Fruit fly (Drosophila melanogaster) whole organism, embryonic: Measurements from ENCODE around the gene CG7512.

Source experiments
- ATbp ChIP-seq: fragments of 200-800 bp; sonication (Bioruptor generic); optimal IDR thresholded peaks from 2 replicates; lab custom pipeline; 2017; ENCODE audit warnings: missing biosample characterization, mild to moderate bottlenecking, missing genetic modification characterization, missing genetic modification reagents
- B-H1 ChIP-seq: fragments of 200-800 bp; sonication (Bioruptor generic); IDR thresholded peaks from 3 replicates; pipeline ENCODE4 v1.3.6; 2022; ENCODE audit warnings: missing biosample characterization, missing genetic modification characterization
- CG10147 ChIP-seq: fragments of 200-800 bp; sonication (Bioruptor generic); optimal IDR thresholded peaks from 2 replicates; lab custom pipeline; 2019; ENCODE audit warnings: missing biosample characterization, mild to moderate bottlenecking, missing genetic modification characterization, moderate library complexity
- CG12219 ChIP-seq: fragments of 200-800 bp; sonication (Bioruptor generic); optimal IDR thresholded peaks from 3 replicates; lab custom pipeline; 2018; ENCODE audit warnings: missing biosample characterization, mild to moderate bottlenecking, missing genetic modification characterization
- CG15696 ChIP-seq: fragments of 200-800 bp; sonication (Bioruptor generic); optimal IDR thresholded peaks from 2 replicates; lab custom pipeline; 2019; ENCODE audit warnings: missing biosample characterization, mild to moderate bottlenecking, missing genetic modification characterization, moderate library complexity
- CG17359 ChIP-seq: fragments of 200-800 bp; sonication (Bioruptor generic); optimal IDR thresholded peaks from 3 replicates; lab custom pipeline; 2018; ENCODE audit warnings: missing biosample characterization, mild to moderate bottlenecking, missing genetic modification characterization, moderate library complexity
- CG18262 ChIP-seq: fragments of 200-800 bp; optimal IDR thresholded peaks from 3 replicates; lab custom pipeline; 2019; ENCODE audit warnings: missing biosample characterization, mild to moderate bottlenecking, missing genetic modification characterization, moderate library complexity
- CG18619 ChIP-seq: fragments of 200-800 bp; sonication (Bioruptor generic); optimal IDR thresholded peaks from 3 replicates; lab custom pipeline; 2017; ENCODE audit warnings: missing biosample characterization, mild to moderate bottlenecking, missing genetic modification characterization
- CG3065 ChIP-seq: fragments of 200-800 bp; sonication (Bioruptor generic); optimal IDR thresholded peaks from 2 replicates; lab custom pipeline; 2016; ENCODE audit warnings: missing biosample characterization, missing genetic modification characterization
- CG31441 ChIP-seq: fragments of 200-800 bp; sonication (Bioruptor generic); IDR thresholded peaks from 2 replicates; pipeline ENCODE4 v1.3.6; 2022; ENCODE audit warnings: missing biosample characterization, missing genetic modification characterization
- CG3847 ChIP-seq: fragments of 200-800 bp; sonication (Bioruptor generic); IDR thresholded peaks from 2 replicates; pipeline ENCODE4 v1.3.6; 2022; ENCODE audit warnings: missing biosample characterization, missing genetic modification characterization
- CG7786 ChIP-seq: fragments of 200-800 bp; sonication (Bioruptor generic); optimal IDR thresholded peaks from 2 replicates; lab custom pipeline; 2016; ENCODE audit warnings: missing biosample characterization, missing genetic modification characterization
- CG8388 ChIP-seq: fragments of 200-800 bp; sonication (Bioruptor generic); optimal IDR thresholded peaks from 2 replicates; lab custom pipeline; 2019; ENCODE audit warnings: missing biosample characterization, mild to moderate bottlenecking, missing genetic modification characterization, moderate library complexity
- D19A ChIP-seq: fragments of 200-800 bp; optimal IDR thresholded peaks from 3 replicates; lab custom pipeline; 2019; ENCODE audit warnings: missing biosample characterization, mild to moderate bottlenecking, missing genetic modification characterization, moderate library complexity
- Dip2 ChIP-seq: fragments of 200-800 bp; sonication (Bioruptor generic); IDR thresholded peaks from 2 replicates; pipeline ENCODE4 v1.3.6; 2022; ENCODE audit warnings: missing biosample characterization, missing genetic modification characterization
- Dll ChIP-seq: fragments of 200-800 bp; sonication (Bioruptor generic); IDR thresholded peaks from 4 replicates; pipeline ENCODE4 v1.3.6; 2022; ENCODE audit warnings: missing biosample characterization, missing genetic modification characterization; ENCODE audit not compliant: partially characterized antibody
- Dp ChIP-seq: fragments of 200-800 bp; sonication (Bioruptor generic); optimal IDR thresholded peaks from 2 replicates; lab custom pipeline; 2018; ENCODE audit warnings: missing biosample characterization, mild to moderate bottlenecking, missing genetic modification characterization, moderate library complexity
- HLH4C ChIP-seq: fragments of 200-800 bp; sonication (Bioruptor generic); IDR thresholded peaks from 3 replicates; pipeline ENCODE4 v1.3.6; 2022; ENCODE audit warnings: missing biosample characterization, missing genetic modification characterization; ENCODE audit not compliant: partially characterized antibody
- Hr51 ChIP-seq, 2 experiments: fragments of 200-800 bp; sonication (Bioruptor generic); optimal IDR thresholded peaks; 2 replicates in 1 of 2; 3 replicates in 1 of 2; lab custom pipeline; 2016 to 2018; ENCODE audit warnings: missing biosample characterization in 2 of 2, missing genetic modification characterization in 2 of 2, mild to moderate bottlenecking in 1 of 2, moderate library complexity in 1 of 2
- Lim3 ChIP-seq: fragments of 200-800 bp; sonication (Bioruptor generic); IDR thresholded peaks from 2 replicates; pipeline ENCODE4 v1.3.6; 2022; ENCODE audit warnings: missing biosample characterization, missing genetic modification characterization
- Meics ChIP-seq: fragments of 200-800 bp; sonication (Bioruptor generic); optimal IDR thresholded peaks from 2 replicates; lab custom pipeline; 2017; ENCODE audit warnings: missing biosample characterization, mild to moderate bottlenecking, missing genetic modification characterization
- NfI ChIP-seq: fragments of 200-800 bp; sonication (Bioruptor generic); optimal IDR thresholded peaks from 3 replicates; lab custom pipeline; 2018; ENCODE audit warnings: missing biosample characterization, mild to moderate bottlenecking, missing genetic modification characterization, moderate library complexity
- Oli ChIP-seq: fragments of 200-800 bp; sonication (Bioruptor generic); optimal IDR thresholded peaks from 2 replicates; lab custom pipeline; 2018; ENCODE audit warnings: missing biosample characterization, mild to moderate bottlenecking, missing genetic modification characterization, moderate library complexity
- Pdp1 ChIP-seq, 2 experiments: fragments of 200-800 bp; sonication (Bioruptor generic); optimal IDR thresholded peaks; 3 replicates each; lab custom pipeline; 2016; ENCODE audit warnings: missing biosample characterization in 2 of 2, missing genetic modification characterization in 2 of 2, mild to moderate bottlenecking in 1 of 2, moderate library complexity in 1 of 2
- Xrp1 ChIP-seq: fragments of 200-800 bp; sonication (Bioruptor generic); IDR thresholded peaks from 2 replicates; pipeline ENCODE4 v1.3.6; 2022; ENCODE audit warnings: missing biosample characterization, missing genetic modification characterization
- ash1 ChIP-seq: fragments of 200-800 bp; sonication (Bioruptor generic); optimal IDR thresholded peaks from 2 replicates; lab custom pipeline; 2018; ENCODE audit warnings: missing biosample characterization, mild to moderate bottlenecking, missing genetic modification characterization
- caup ChIP-seq: fragments of 200-800 bp; sonication (Bioruptor generic); optimal IDR thresholded peaks from 3 replicates; lab custom pipeline; 2017; ENCODE audit warnings: missing biosample characterization, mild to moderate bottlenecking, missing genetic modification characterization, moderate library complexity; ENCODE audit not compliant: severe bottlenecking
- crol ChIP-seq: fragments of 200-800 bp; sonication (Bioruptor generic); IDR thresholded peaks from 2 replicates; pipeline ENCODE4 v1.3.6; 2022; ENCODE audit warnings: missing biosample characterization, missing genetic modification characterization
- crp ChIP-seq, 2 experiments: fragments of 200-800 bp; sonication (Bioruptor generic); optimal IDR thresholded peaks; 2 replicates in 1 of 2; 3 replicates in 1 of 2; lab custom pipeline; 2017; ENCODE audit warnings: missing biosample characterization in 2 of 2, missing genetic modification characterization in 2 of 2, mild to moderate bottlenecking in 1 of 2, moderate library complexity in 1 of 2
- dan ChIP-seq: fragments of 200-800 bp; sonication (Bioruptor generic); IDR thresholded peaks from 2 replicates; pipeline ENCODE4 v1.3.6; 2022; ENCODE audit warnings: missing biosample characterization, missing genetic modification characterization
- danr ChIP-seq: fragments of 200-800 bp; sonication (Bioruptor generic); IDR thresholded peaks from 2 replicates; pipeline ENCODE4 v1.3.6; 2022; ENCODE audit warnings: missing biosample characterization, missing genetic modification characterization
- eyg ChIP-seq: fragments of 200-800 bp; sonication (Bioruptor generic); optimal IDR thresholded peaks from 3 replicates; lab custom pipeline; 2016; ENCODE audit warnings: missing biosample characterization, missing genetic modification characterization
- grau ChIP-seq: fragments of 200-800 bp; optimal IDR thresholded peaks from 3 replicates; lab custom pipeline; 2019; ENCODE audit warnings: missing biosample characterization, mild to moderate bottlenecking, missing genetic modification characterization, moderate library complexity
- her ChIP-seq: fragments of 200-800 bp; sonication (Bioruptor generic); optimal IDR thresholded peaks from 2 replicates; lab custom pipeline; 2016; ENCODE audit warnings: missing biosample characterization, missing genetic modification characterization
- hkb ChIP-seq, 2 experiments: fragments of 200-800 bp in 1 of 2; fragments of >200 bp in 1 of 2; sonication (Bioruptor generic) in 1 of 2; IDR thresholded peaks in 1 of 2; optimal IDR thresholded peaks in 1 of 2; 2 replicates each; pipeline versions ENCODE4 v1.3.6 to Lab custom; 2017 to 2022; ENCODE audit warnings: missing biosample characterization in 1 of 2, missing genetic modification characterization in 1 of 2
- jumu ChIP-seq: fragments of 200-800 bp; sonication (Bioruptor generic); optimal IDR thresholded peaks from 3 replicates; lab custom pipeline; 2016; ENCODE audit warnings: missing biosample characterization, missing genetic modification characterization
- maf-S ChIP-seq: fragments of 200-800 bp; sonication (Bioruptor generic); optimal IDR thresholded peaks from 2 replicates; lab custom pipeline; 2016; ENCODE audit warnings: missing biosample characterization, missing genetic modification characterization
- phol ChIP-seq: fragments of 200-800 bp; sonication (Bioruptor generic); optimal IDR thresholded peaks from 3 replicates; lab custom pipeline; 2018; ENCODE audit warnings: missing biosample characterization, mild to moderate bottlenecking, missing genetic modification characterization, moderate library complexity
- scrt ChIP-seq: fragments of 200-800 bp; sonication (Bioruptor generic); optimal IDR thresholded peaks from 2 replicates; lab custom pipeline; 2018; ENCODE audit warnings: missing biosample characterization, mild to moderate bottlenecking, missing genetic modification characterization, moderate library complexity
- sisA ChIP-seq: fragments of 200-800 bp; sonication (Bioruptor generic); IDR thresholded peaks from 2 replicates; pipeline ENCODE4 v1.3.6; 2022; ENCODE audit warnings: missing biosample characterization, missing genetic modification characterization
- slbo ChIP-seq: fragments of 200-800 bp; sonication (Bioruptor generic); IDR thresholded peaks from 2 replicates; pipeline ENCODE4 v1.3.6; 2022; ENCODE audit warnings: missing biosample characterization, missing genetic modification characterization
- sob ChIP-seq: fragments of 200-800 bp; sonication (Bioruptor generic); IDR thresholded peaks from 2 replicates; pipeline ENCODE4 v1.3.6; 2022; ENCODE audit warnings: missing biosample characterization, missing genetic modification characterization
- vnd ChIP-seq: fragments of 200-800 bp; sonication (Bioruptor generic); IDR thresholded peaks from 3 replicates; pipeline ENCODE4 v1.3.6; 2022; ENCODE audit warnings: missing biosample characterization, missing genetic modification characterization; ENCODE audit not compliant: partially characterized antibody
- wek ChIP-seq: fragments of 200-800 bp; sonication (Bioruptor generic); optimal IDR thresholded peaks from 3 replicates; lab custom pipeline; 2018; ENCODE audit warnings: missing biosample characterization, mild to moderate bottlenecking, missing genetic modification characterization, moderate library complexity
- yki ChIP-seq: fragments of >200 bp; optimal IDR thresholded peaks from 3 replicates; lab custom pipeline; 2018

The CG7512 gene

DNA sequence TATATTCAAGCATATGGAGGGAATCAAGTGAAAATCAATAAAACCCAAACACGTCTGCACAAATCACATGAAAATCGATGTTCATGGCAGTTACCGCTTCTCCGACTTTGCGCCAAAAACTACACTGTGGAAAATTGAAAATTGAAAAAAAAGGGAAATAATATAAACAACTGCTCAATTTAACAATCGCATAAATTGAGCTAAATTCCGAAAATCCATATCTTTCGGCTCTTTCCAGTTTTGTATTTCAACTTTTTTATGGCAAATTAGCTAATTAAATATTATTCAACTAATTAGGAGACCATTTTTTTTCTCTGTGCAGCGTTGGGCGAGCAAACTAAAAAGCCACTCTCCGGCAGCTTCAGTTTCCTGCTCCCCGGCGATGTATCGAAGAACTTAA is 29.0 kb upstream of the CG7512 start (continued):
- peak; percentile 12 for TF ChIP-seq D19A
- no peak for TF ChIP-seq ash1 (GFP tag; lab: Kevin White, UChicago)
- TF ChIP-seq ATbp (GFP tag; lab: Kevin White, UChicago) = peak; percentile 10
- no peak for TF ChIP-seq CG12219
- no peak for TF ChIP-seq CG15696
- TF ChIP-seq Pdp1 (GFP tag; optimal IDR thresholded peaks at IDR 0.05; lab: Kevin White, UChicago) = peak in 1 of 2 experiments; percentile 9
- no peak for TF ChIP-seq CG3847 (GFP tag; lab: Robert Waterston, UW)
- no peak for TF ChIP-seq sisA
- no peak for TF ChIP-seq Dll (GFP tag; lab: Robert Waterston, UW)
- no peak for TF ChIP-seq Dip2 (GFP tag; lab: Robert Waterston, UW)
- peak; percentile 27 for TF ChIP-seq CG18262
- TF ChIP-seq NfI (GFP tag; lab: Kevin White, UChicago) = no peak
- no peak for TF ChIP-seq crol
- no peak for TF ChIP-seq dan
- TF ChIP-seq her (GFP tag; lab: Kevin White, UChicago) = no peak
- TF ChIP-seq grau (tag; lab: Kevin White, UChicago) = peak; percentile 6
- TF ChIP-seq wek (GFP tag; lab: Kevin White, UChicago) = no peak
- no peak for TF ChIP-seq crp (GFP tag; optimal IDR thresholded peaks at IDR 0.05; lab: Kevin White, UChicago)
- peak; percentile 16 for TF ChIP-seq CG10147 (GFP tag; lab: Kevin White, UChicago)
- no peak for TF ChIP-seq slbo (GFP tag; lab: Robert Waterston, UW)
- peak; percentile 38 for TF ChIP-seq caup (GFP tag; lab: Kevin White, UChicago)
- TF ChIP-seq sob = no peak
- TF ChIP-seq CG7786 (GFP tag; lab: Kevin White, UChicago) = no peak
- TF ChIP-seq Xrp1 = peak; percentile 66
- 0 out of 2 replicates have a peak, but pooled peaks have one; percentile 17 for TF ChIP-seq danr
- TF ChIP-seq vnd (GFP tag; lab: Robert Waterston, UW) = no peak
- no peak for TF ChIP-seq CG18619 (GFP tag; lab: Kevin White, UChicago)
- TF ChIP-seq yki (lab: Kevin White, UChicago) = no peak
- TF ChIP-seq scrt = peak; percentile 17
- TF ChIP-seq hkb (optimal IDR thresholded peaks at IDR 0.05; lab: Kevin White, UChicago) = no peak
- peak; percentile 6; the same call in 1 of the 2 replicates for TF ChIP-seq hkb (GFP tag; IDR thresholded peaks at IDR 0.05; lab: Robert Waterston, UW)
- TF ChIP-seq B-H1 = no peak
- TF ChIP-seq phol (tag; lab: Kevin White, UChicago) = peak; percentile 64
- no peak for TF ChIP-seq CG3065 (GFP tag; lab: Kevin White, UChicago)
- peak; percentile 49 for TF ChIP-seq Meics
- no peak for TF ChIP-seq jumu (GFP tag; lab: Kevin White, UChicago)
- peak; percentile 27 for TF ChIP-seq CG8388
- TF ChIP-seq Hr51 (GFP tag; optimal IDR thresholded peaks at IDR 0.05; lab: Kevin White, UChicago) = peak in 1 of 2 experiments; percentile 33
- TF ChIP-seq CG17359 = peak; percentile 49
- no peak for TF ChIP-seq HLH4C (GFP tag; lab: Robert Waterston, UW)
- no peak for TF ChIP-seq Dp (GFP tag; lab: Kevin White, UChicago)
- TF ChIP-seq Oli (tag; lab: Kevin White, UChicago) = peak; percentile 19
- TF ChIP-seq Lim3 = no peak
- no peak for TF ChIP-seq eyg (GFP tag; lab: Kevin White, UChicago)
- TF ChIP-seq maf-S (GFP tag; lab: Kevin White, UChicago) = no peak
- peak; percentile 59 for TF ChIP-seq CG31441 (GFP tag; lab: Robert Waterston, UW)
